Fruit fly (Drosophila melanogaster) whole organism, embryonic: Measurements from ENCODE around the gene wrd.
A peak's percentile ranks its signal among the peaks of the same experiment; 100 is the strongest.

Experiments used
- Ada2b ChIP-seq: fragments of 200-800 bp; sonication (Bioruptor generic); IDR thresholded peaks from 2 replicates; pipeline ENCODE4 v1.3.6; 2022; ENCODE audit warnings: missing biosample characterization, missing genetic modification characterization
- Bgb ChIP-seq: fragments of 200-800 bp; sonication (Bioruptor generic); IDR thresholded peaks from 2 replicates; pipeline ENCODE4 v1.3.6; 2022; ENCODE audit warnings: missing biosample characterization, missing genetic modification characterization; ENCODE audit not compliant: partially characterized antibody
- CG1024 ChIP-seq: fragments of 200-800 bp; sonication (Bioruptor generic); IDR thresholded peaks from 2 replicates; pipeline ENCODE4 v1.3.6; 2022; ENCODE audit warnings: missing biosample characterization, missing genetic modification characterization
- CG10543 ChIP-seq: fragments of 200-800 bp; sonication (Bioruptor generic); optimal IDR thresholded peaks from 3 replicates; lab custom pipeline; 2017; ENCODE audit warnings: missing biosample characterization, mild to moderate bottlenecking, missing genetic modification characterization, moderate library complexity
- CG11093 ChIP-seq: fragments of 200-800 bp; sonication (Bioruptor generic); IDR thresholded peaks from 3 replicates; pipeline ENCODE4 v1.3.6; 2022; ENCODE audit warnings: missing biosample characterization, missing genetic modification characterization
- CG11456 ChIP-seq: fragments of 200-800 bp; sonication (Bioruptor generic); IDR thresholded peaks from 3 replicates; pipeline ENCODE4 v1.3.6; 2022; ENCODE audit warnings: missing biosample characterization, missing genetic modification characterization
- CG11560 ChIP-seq: fragments of 200-800 bp; sonication (Bioruptor generic); IDR thresholded peaks from 3 replicates; pipeline ENCODE4 v1.3.6; 2022; ENCODE audit warnings: missing biosample characterization, missing genetic modification characterization
- CG12155 ChIP-seq: fragments of 200-800 bp; sonication (Bioruptor generic); optimal IDR thresholded peaks from 3 replicates; lab custom pipeline; 2016; ENCODE audit warnings: missing biosample characterization, missing genetic modification characterization
- CG1233 ChIP-seq: fragments of 200-800 bp; sonication (Bioruptor generic); optimal IDR thresholded peaks from 4 replicates; lab custom pipeline; 2018; ENCODE audit warnings: missing biosample characterization, mild to moderate bottlenecking, missing genetic modification characterization
- CG13123 ChIP-seq: fragments of 200-800 bp; sonication (Bioruptor generic); optimal IDR thresholded peaks from 2 replicates; lab custom pipeline; 2016; ENCODE audit warnings: missing biosample characterization, missing genetic modification characterization
- CG13775 ChIP-seq: fragments of 200-800 bp; sonication (Bioruptor generic); optimal IDR thresholded peaks from 3 replicates; lab custom pipeline; 2017; ENCODE audit warnings: missing biosample characterization, mild to moderate bottlenecking, missing genetic modification characterization
- CG14014 ChIP-seq: fragments of 200-800 bp; sonication (Bioruptor generic); IDR thresholded peaks from 2 replicates; pipeline ENCODE4 v1.3.6; 2022; ENCODE audit warnings: missing biosample characterization, missing genetic modification characterization
- CG16813 ChIP-seq: fragments of 200-800 bp; sonication (Bioruptor generic); IDR thresholded peaks from 3 replicates; pipeline ENCODE4 v1.3.6; 2022; ENCODE audit warnings: missing biosample characterization, missing genetic modification characterization; ENCODE audit not compliant: partially characterized antibody
- CG17568 ChIP-seq: fragments of 200-800 bp; sonication (Bioruptor generic); optimal IDR thresholded peaks from 2 replicates; lab custom pipeline; 2018; ENCODE audit warnings: missing biosample characterization, mild to moderate bottlenecking, missing genetic modification characterization, moderate library complexity
- CG2712 ChIP-seq: fragments of 200-800 bp; optimal IDR thresholded peaks from 3 replicates; lab custom pipeline; 2019; ENCODE audit warnings: missing biosample characterization, mild to moderate bottlenecking, missing genetic modification characterization, moderate library complexity
- CG2875 ChIP-seq: fragments of 200-800 bp; sonication (Bioruptor generic); optimal IDR thresholded peaks from 2 replicates; lab custom pipeline; 2017; ENCODE audit warnings: missing biosample characterization, mild to moderate bottlenecking, missing genetic modification characterization, missing genetic modification reagents
- CG2889 ChIP-seq: fragments of 200-800 bp; sonication (Bioruptor generic); IDR thresholded peaks from 3 replicates; pipeline ENCODE4 v1.3.6; 2022; ENCODE audit warnings: missing biosample characterization, missing genetic modification characterization
- CG3281 ChIP-seq: fragments of 200-800 bp; sonication (Bioruptor generic); optimal IDR thresholded peaks from 3 replicates; lab custom pipeline; 2017; ENCODE audit warnings: missing biosample characterization, mild to moderate bottlenecking, missing genetic modification characterization
- CG4404 ChIP-seq: fragments of 200-800 bp; sonication (Bioruptor generic); IDR thresholded peaks from 2 replicates; pipeline ENCODE4 v1.3.6; 2022; ENCODE audit warnings: missing biosample characterization, missing genetic modification characterization
- CG4730 ChIP-seq: fragments of 200-800 bp; sonication (Bioruptor generic); IDR thresholded peaks from 2 replicates; pipeline ENCODE4 v1.3.6; 2022; ENCODE audit warnings: missing biosample characterization, missing genetic modification characterization
- CG7786 ChIP-seq: fragments of 200-800 bp; sonication (Bioruptor generic); optimal IDR thresholded peaks from 2 replicates; lab custom pipeline; 2016; ENCODE audit warnings: missing biosample characterization, missing genetic modification characterization
- CG8281 ChIP-seq: fragments of 200-800 bp; sonication (Bioruptor generic); optimal IDR thresholded peaks from 2 replicates; lab custom pipeline; 2018; ENCODE audit warnings: missing biosample characterization, mild to moderate bottlenecking, missing genetic modification characterization, moderate library complexity
- Dfd ChIP-seq, 2 experiments: fragments of >200 bp; optimal IDR thresholded peaks; 2 replicates each; lab custom pipeline; 2017; ENCODE audit warnings: missing biosample characterization in 2 of 2, missing genetic modification characterization in 2 of 2
- Doc3 ChIP-seq: fragments of 200-800 bp; sonication (Bioruptor generic); IDR thresholded peaks from 3 replicates; pipeline ENCODE4 v1.3.6; 2022; ENCODE audit warnings: missing biosample characterization, missing genetic modification characterization; ENCODE audit not compliant: partially characterized antibody
- E2f1 ChIP-seq: fragments of 200-800 bp; sonication (Bioruptor generic); IDR thresholded peaks from 2 replicates; pipeline ENCODE4 v1.3.6; 2022; ENCODE audit warnings: missing biosample characterization, missing genetic modification characterization
- Fer1 ChIP-seq: fragments of 200-800 bp; sonication (Bioruptor generic); optimal IDR thresholded peaks from 2 replicates; lab custom pipeline; 2017; ENCODE audit warnings: missing biosample characterization, mild to moderate bottlenecking, missing genetic modification characterization
- HLH3B ChIP-seq: fragments of 200-800 bp; sonication (Bioruptor generic); IDR thresholded peaks from 2 replicates; pipeline ENCODE4 v1.3.6; 2022; ENCODE audit warnings: missing biosample characterization, missing genetic modification characterization
- HLH54F ChIP-seq: fragments of 200-800 bp; sonication (Bioruptor generic); optimal IDR thresholded peaks from 3 replicates; lab custom pipeline; 2016; ENCODE audit warnings: missing biosample characterization, missing genetic modification characterization
- HLHmδ ChIP-seq: fragments of 200-800 bp; sonication (Bioruptor generic); optimal IDR thresholded peaks from 2 replicates; lab custom pipeline; 2018; ENCODE audit warnings: missing biosample characterization, mild to moderate bottlenecking, missing genetic modification characterization, moderate library complexity
- Lpt ChIP-seq: fragments of >200 bp; optimal IDR thresholded peaks from 2 replicates; lab custom pipeline; 2018; ENCODE audit warnings: missing biosample characterization, missing genetic modification characterization
- Nf-YC ChIP-seq: fragments of 200-800 bp; optimal IDR thresholded peaks from 3 replicates; lab custom pipeline; 2019; ENCODE audit warnings: missing biosample characterization, mild to moderate bottlenecking, missing genetic modification characterization, moderate library complexity
- Poxn ChIP-seq: fragments of 200-800 bp; sonication (Bioruptor generic); IDR thresholded peaks from 2 replicates; pipeline ENCODE4 v1.3.6; 2022; ENCODE audit warnings: missing biosample characterization, missing genetic modification characterization
- Ptx1 ChIP-seq: fragments of 200-800 bp; sonication (Bioruptor generic); IDR thresholded peaks from 2 replicates; pipeline ENCODE4 v1.3.6; 2022; ENCODE audit warnings: missing biosample characterization, missing genetic modification characterization
- Taf1 ChIP-seq: fragments of 200-800 bp; sonication (Bioruptor generic); IDR thresholded peaks from 2 replicates; pipeline ENCODE4 v1.3.6; 2022; ENCODE audit warnings: missing biosample characterization, missing genetic modification characterization
- abd-A ChIP-seq: fragments of 200-800 bp; sonication (Bioruptor generic); optimal IDR thresholded peaks from 3 replicates; lab custom pipeline; 2019; ENCODE audit warnings: missing biosample characterization, mild to moderate bottlenecking, missing genetic modification characterization, moderate library complexity
- ase ChIP-seq: fragments of 200-800 bp; sonication (Bioruptor generic); IDR thresholded peaks from 3 replicates; pipeline ENCODE4 v1.3.6; 2022; ENCODE audit warnings: missing biosample characterization, missing genetic modification characterization
- chif ChIP-seq, 2 experiments: fragments of 200-800 bp; sonication (Bioruptor generic); optimal IDR thresholded peaks; 3 replicates each; lab custom pipeline; 2016; ENCODE audit warnings: missing biosample characterization in 2 of 2, missing genetic modification characterization in 2 of 2
- chm ChIP-seq: fragments of 200-800 bp; sonication (Bioruptor generic); IDR thresholded peaks from 2 replicates; pipeline ENCODE4 v1.3.6; 2022; ENCODE audit warnings: missing biosample characterization, missing genetic modification characterization
- en ChIP-seq: fragments of 200-800 bp; sonication (Bioruptor generic); optimal IDR thresholded peaks from 2 replicates; lab custom pipeline; 2016; ENCODE audit warnings: missing biosample characterization, missing genetic modification characterization
- ewg ChIP-seq: fragments of 200-800 bp; sonication (Bioruptor generic); optimal IDR thresholded peaks from 3 replicates; lab custom pipeline; 2017; ENCODE audit warnings: mild to moderate bottlenecking, missing biosample characterization, missing genetic modification reagents, missing genetic modification characterization
- fd96Cb ChIP-seq: fragments of 200-800 bp; sonication (Bioruptor generic); optimal IDR thresholded peaks from 2 replicates; lab custom pipeline; 2018; ENCODE audit warnings: missing biosample characterization, mild to moderate bottlenecking, missing genetic modification characterization, moderate library complexity
- grau ChIP-seq: fragments of 200-800 bp; optimal IDR thresholded peaks from 3 replicates; lab custom pipeline; 2019; ENCODE audit warnings: missing biosample characterization, mild to moderate bottlenecking, missing genetic modification characterization, moderate library complexity
- jumu ChIP-seq: fragments of 200-800 bp; sonication (Bioruptor generic); optimal IDR thresholded peaks from 3 replicates; lab custom pipeline; 2016; ENCODE audit warnings: missing biosample characterization, missing genetic modification characterization
- lbe ChIP-seq: fragments of 200-800 bp; sonication (Bioruptor generic); optimal IDR thresholded peaks from 2 replicates; lab custom pipeline; 2016; ENCODE audit warnings: missing biosample characterization, mild to moderate bottlenecking, missing genetic modification characterization
- lmd ChIP-seq: fragments of 200-800 bp; sonication (Bioruptor generic); IDR thresholded peaks from 2 replicates; pipeline ENCODE4 v1.3.6; 2022; ENCODE audit warnings: missing biosample characterization, missing genetic modification characterization
- mam ChIP-seq: fragments of 200-800 bp; sonication (Bioruptor generic); optimal IDR thresholded peaks from 3 replicates; lab custom pipeline; 2016; ENCODE audit warnings: missing biosample characterization, missing genetic modification characterization
- psq ChIP-seq: fragments of 200-800 bp; sonication (Bioruptor generic); optimal IDR thresholded peaks from 2 replicates; lab custom pipeline; 2017; ENCODE audit warnings: missing biosample characterization, missing genetic modification characterization
- schlank ChIP-seq: fragments of 200-800 bp; sonication (Bioruptor generic); optimal IDR thresholded peaks from 2 replicates; lab custom pipeline; 2018; ENCODE audit warnings: missing biosample characterization, mild to moderate bottlenecking, missing genetic modification characterization
- tin ChIP-seq: fragments of 200-800 bp; sonication (Bioruptor generic); optimal IDR thresholded peaks from 3 replicates; lab custom pipeline; 2016; ENCODE audit warnings: missing biosample characterization, missing genetic modification characterization
- usp ChIP-seq: fragments of >200 bp; optimal IDR thresholded peaks from 2 replicates; lab custom pipeline; 2017; ENCODE audit warnings: missing biosample characterization, missing genetic modification characterization

wrd gene

DNA sequence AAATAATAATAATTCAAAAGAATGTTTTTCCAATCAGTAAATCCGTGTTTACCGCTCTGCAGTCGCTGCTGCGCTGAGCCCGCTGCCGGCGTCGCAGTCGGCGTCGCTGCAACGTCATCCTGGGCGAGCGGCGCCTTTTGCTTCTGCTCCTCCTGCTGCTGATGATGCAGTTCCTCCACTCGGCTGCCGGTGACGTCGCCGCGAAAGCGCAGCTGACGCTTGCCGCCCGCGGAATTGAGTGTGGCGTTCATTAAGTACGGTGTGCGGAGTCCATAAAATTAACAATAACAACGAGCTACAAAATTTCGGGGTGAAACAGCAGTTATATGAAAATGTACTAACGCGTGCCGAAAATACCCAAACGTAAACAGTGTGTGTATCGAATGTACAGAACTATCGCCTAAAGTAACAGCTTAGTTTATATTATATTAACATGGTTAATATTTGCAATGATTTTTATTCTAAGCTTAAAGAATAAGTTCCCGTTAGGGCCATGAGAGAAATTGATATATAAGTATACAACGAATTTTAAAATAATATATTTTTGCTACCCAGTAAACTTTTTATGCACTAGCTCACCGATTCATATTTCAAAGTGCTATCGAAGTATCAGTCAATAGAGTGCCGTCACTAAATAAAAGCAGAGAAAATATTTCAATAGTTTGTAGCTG, 3.4 kb upstream of the wrd start, which contains the start of the genes CG7218 and Cbp20 (continued):
- TF ChIP-seq Fer1 (GFP tag; lab: Kevin White, UChicago): peak; percentile 30
- peak; percentile 48 for TF ChIP-seq CG7786
- peak; percentile 57 for TF ChIP-seq HLH54F (GFP tag; lab: Kevin White, UChicago)
- TF ChIP-seq Ada2b (GFP tag; lab: Robert Waterston, UW): peak; percentile 64
- TF ChIP-seq Lpt (GFP tag; lab: Kevin White, UChicago): no peak
- peak; percentile 67 for TF ChIP-seq CG1233 (GFP tag; lab: Kevin White, UChicago)
- TF ChIP-seq abd-A (tag; lab: Kevin White, UChicago): peak; percentile 60
- peak; percentile 69 for TF ChIP-seq CG3281 (GFP tag; lab: Kevin White, UChicago)
- peak; percentile 76 for TF ChIP-seq lmd
- peak; percentile 88 for TF ChIP-seq Doc3
- no peak for TF ChIP-seq ewg (GFP tag; lab: Kevin White, UChicago)
- TF ChIP-seq Poxn (GFP tag; lab: Robert Waterston, UW): peak; percentile 13; the same call in 1 of the 2 replicates
- peak; percentile 81 for TF ChIP-seq CG12155
- TF ChIP-seq CG17568 (GFP tag; lab: Kevin White, UChicago): peak; percentile 31
- no peak; the same call in 1 of the 2 replicates for TF ChIP-seq CG4404 (GFP tag; lab: Robert Waterston, UW)
- no peak for TF ChIP-seq CG8281
- peak; percentile 73 for TF ChIP-seq CG2889 (GFP tag; lab: Robert Waterston, UW)
- TF ChIP-seq E2f1 (GFP tag; lab: Robert Waterston, UW): peak; percentile 76
- no peak for TF ChIP-seq Dfd (GFP tag; optimal IDR thresholded peaks at IDR 0.05; lab: Kevin White, UChicago)
- TF ChIP-seq tin (GFP tag; lab: Kevin White, UChicago): peak; percentile 77
- TF ChIP-seq usp (GFP tag; lab: Kevin White, UChicago): no peak
- peak; percentile 83 for TF ChIP-seq Ptx1 (GFP tag; lab: Robert Waterston, UW)
- TF ChIP-seq Taf1 (GFP tag; lab: Robert Waterston, UW): peak; percentile 61; the same call in 1 of the 2 replicates
- TF ChIP-seq CG13775 (GFP tag; lab: Kevin White, UChicago): peak; percentile 73
- peak; percentile 56; the same call in 1 of the 2 replicates for TF ChIP-seq CG1024 (GFP tag; lab: Robert Waterston, UW)
- peak; percentile 89 for TF ChIP-seq mam
- peak; percentile 85 for TF ChIP-seq CG16813 (GFP tag; lab: Robert Waterston, UW)
- no peak for TF ChIP-seq en
- TF ChIP-seq CG14014: peak; percentile 83
- TF ChIP-seq psq (GFP tag; lab: Kevin White, UChicago): no peak
- TF ChIP-seq Nf-YC (tag; lab: Kevin White, UChicago): peak; percentile 68
- TF ChIP-seq lbe (GFP tag; lab: Kevin White, UChicago): peak; percentile 38
- peak; percentile 68 for TF ChIP-seq HLH3B
- TF ChIP-seq CG4730: peak; percentile 78
- peak; percentile 39 to 50 for TF ChIP-seq chif (GFP tag; optimal IDR thresholded peaks at IDR 0.05; lab: Kevin White, UChicago)
- TF ChIP-seq CG10543 (GFP tag; lab: Kevin White, UChicago): peak; percentile 52
- peak; percentile 93 for TF ChIP-seq CG11560
- peak; percentile 19 for TF ChIP-seq fd96Cb (tag; lab: Kevin White, UChicago)
- peak; percentile 65 for TF ChIP-seq CG13123 (GFP tag; lab: Kevin White, UChicago)
- TF ChIP-seq chm (GFP tag; lab: Robert Waterston, UW): peak; percentile 58; the same call in 1 of the 2 replicates
- peak; percentile 90 for TF ChIP-seq CG11456 (GFP tag; lab: Robert Waterston, UW)
- TF ChIP-seq Bgb (GFP tag; lab: Robert Waterston, UW): peak; percentile 79
- peak; percentile 36 for TF ChIP-seq jumu (GFP tag; lab: Kevin White, UChicago)
- TF ChIP-seq HLHmδ (GFP tag; lab: Kevin White, UChicago): no peak
- peak; percentile 68; the same call in 1 of the 3 replicates for TF ChIP-seq ase (GFP tag; lab: Robert Waterston, UW)
- TF ChIP-seq grau: peak; percentile 71
- TF ChIP-seq CG11093: peak; percentile 41; the same call in 1 of the 3 replicates
- peak; percentile 74 for TF ChIP-seq CG2712 (tag; lab: Kevin White, UChicago)
- no peak for TF ChIP-seq CG2875 (GFP tag; lab: Kevin White, UChicago)
- TF ChIP-seq schlank: no peak
